Worm (Caenorhabditis elegans): ENCODE results near the gene dpy-30.

- no peak for TF ChIP-seq ceh-2 (tag; optimal IDR thresholded peaks at IDR 0.05)
- no peak for TF ChIP-seq ceh-9 (tag; optimal IDR thresholded peaks at IDR 0.05)
- TF ChIP-seq pqm-1 (tag; optimal IDR thresholded peaks at IDR 0.05): no peak
- TF ChIP-seq sox-4 (tag; optimal IDR thresholded peaks at IDR 0.05): no peak
- TF ChIP-seq elt-2 (tag; optimal IDR thresholded peaks at IDR 0.05): no peak
- no peak for TF ChIP-seq elt-4 (tag; optimal IDR thresholded peaks at IDR 0.05)
- TF ChIP-seq pat-9 (tag; optimal IDR thresholded peaks at IDR 0.05): no peak
- no peak for TF ChIP-seq dve-1 (tag; optimal IDR thresholded peaks at IDR 0.05)
- no peak for TF ChIP-seq nfya-1 (tag; optimal IDR thresholded peaks at IDR 0.05)
- TF ChIP-seq npax-4 (tag; optimal IDR thresholded peaks at IDR 0.05): no peak
- no peak for TF ChIP-seq K02D7.2 (tag; optimal IDR thresholded peaks at IDR 0.05)
- TF ChIP-seq fkh-10 (GFP tag; optimal IDR thresholded peaks at IDR 0.05): no peak
- no peak for TF ChIP-seq nhr-11 (tag; optimal IDR thresholded peaks at IDR 0.05)
- TF ChIP-seq ceh-14 (tag; optimal IDR thresholded peaks at IDR 0.05): no peak
Observed at ce11 chrV:12211090-12211489, 19.8 kb downstream of the dpy-30 start.
